Worm (Caenorhabditis elegans) whole organism, young adult: ENCODE results near the gene ttr-19.

Experiments used
- T07F8.4 ChIP-seq: sonication (generic microtip); optimal IDR thresholded peaks from 2 replicates; lab custom pipeline; 2016; ENCODE audit warnings: mild to moderate bottlenecking, missing genetic modification characterization, moderate library complexity, missing compliant biosample characterization
- ama-1 ChIP-seq, 3 experiments: fragments of 150-350 bp in 1 of 3; sonication (generic microtip) in 2 of 3; optimal IDR thresholded peaks; 2 replicates each; lab custom pipeline; 2014 to 2018; ENCODE audit warnings: missing biosample characterization in 2 of 3, missing genetic modification characterization in 2 of 3, missing genetic modification reagents in 2 of 3
- let-526 ChIP-seq: fragments of 200-800 bp; sonication (Bioruptor generic); IDR thresholded peaks from 2 replicates; pipeline ENCODE4 v1.3.6; 2022; ENCODE audit warnings: missing genetic modification reagents, missing genetic modification characterization, missing compliant biosample characterization
- somi-1 ChIP-seq: fragments of 200-800 bp; sonication (Bioruptor generic); optimal IDR thresholded peaks from 2 replicates; lab custom pipeline; 2018; ENCODE audit warnings: mild to moderate bottlenecking, missing genetic modification characterization, missing compliant biosample characterization

- TF ChIP-seq ama-1 (optimal IDR thresholded peaks at IDR 0.05; lab: Kevin White, UChicago), result no peak
- no peak for TF ChIP-seq ama-1 (GFP tag; optimal IDR thresholded peaks at IDR 0.05; lab: Kevin White, UChicago)
- no peak for TF ChIP-seq somi-1 (GFP tag; lab: Kevin White, UChicago)
- TF ChIP-seq let-526 (GFP tag; lab: Robert Waterston, UW), result no peak
- no peak for TF ChIP-seq T07F8.4 (tag; lab: Kevin White, UChicago)
Observed at ce11 chrV:10237959-10238444, 10.8 kb upstream of the ttr-19 start.
